Worm (Caenorhabditis elegans): Measurements from ENCODE around the gene F53E4.2.
"Not testable (repeated sequence)": the region's sequence is repeated elsewhere in the genome, so short reads cannot be mapped to it uniquely, and the experiment has no call there.

F53E4.2 gene

ce11 chrV:15658262-15659060 is 4.2 kb downstream of the F53E4.2 start:
- no peak for TF ChIP-seq W03F9.2 (tag; optimal IDR thresholded peaks at IDR 0.05)
- no peak for TF ChIP-seq him-1 (tag; optimal IDR thresholded peaks at IDR 0.05)
- no peak for TF ChIP-seq dao-5 (tag; optimal IDR thresholded peaks at IDR 0.05)

ce11 chrV:15661003-15661402 is 6.8 kb downstream of the F53E4.2 start:
- TF ChIP-seq dao-5 (tag; optimal IDR thresholded peaks at IDR 0.05) (no peak), W03F9.2 (tag; optimal IDR thresholded peaks at IDR 0.05) (no peak), him-1 (tag; optimal IDR thresholded peaks at IDR 0.05) (no peak)

- TF ChIP-seq him-1 (tag; optimal IDR thresholded peaks at IDR 0.05): no peak
- no peak for TF ChIP-seq dao-5 (tag; optimal IDR thresholded peaks at IDR 0.05)
- TF ChIP-seq W03F9.2 (tag; optimal IDR thresholded peaks at IDR 0.05): no peak
Measured at ce11 chrV:15661580-15661979, 7.4 kb downstream of the F53E4.2 start.

ce11 chrV:15664053-15664661 is 9.9 kb downstream of the F53E4.2 start:
- TF ChIP-seq him-1 (tag; optimal IDR thresholded peaks at IDR 0.05) (no peak), dao-5 (tag; optimal IDR thresholded peaks at IDR 0.05) (no peak), W03F9.2 (tag; optimal IDR thresholded peaks at IDR 0.05) (no peak)

ce11 chrV:15666718-15667117 is 12.5 kb downstream of the F53E4.2 start:
- TF ChIP-seq dao-5 (tag; optimal IDR thresholded peaks at IDR 0.05) (no peak), W03F9.2 (tag; optimal IDR thresholded peaks at IDR 0.05) (no peak), him-1 (tag; optimal IDR thresholded peaks at IDR 0.05) (no peak)

- not testable (repeated sequence) for TF ChIP-seq dao-5, him-1, W03F9.2 (tag; optimal IDR thresholded peaks at IDR 0.05)
Measured at ce11 chrV:15668200-15668599, 14.0 kb downstream of the F53E4.2 start, which contains the start of gene F53E4.1. F53E4.1 (minus strand) TSS chrV:15668300.

ce11 chrV:15668870-15669269 is 14.6 kb downstream of the F53E4.2 start, which contains the start of gene K06B4.4:
K06B4.4 (plus strand) TSS chrV:15669170.
- TF ChIP-seq W03F9.2 (tag; optimal IDR thresholded peaks at IDR 0.05): no peak

- not testable (repeated sequence) for TF ChIP-seq W03F9.2, him-1, dao-5 (tag; optimal IDR thresholded peaks at IDR 0.05)
Measured at ce11 chrV:15670139-15670538, 15.9 kb downstream of the F53E4.2 start, which contains the start of gene K06B4.15. K06B4.15 (plus strand) TSS chrV:15670439.

- TF ChIP-seq dao-5 (tag; optimal IDR thresholded peaks at IDR 0.05) (no peak), him-1 (tag; optimal IDR thresholded peaks at IDR 0.05) (no peak), W03F9.2 (tag; optimal IDR thresholded peaks at IDR 0.05) (no peak)
Measured at ce11 chrV:15673707-15674106, 19.5 kb downstream of the F53E4.2 start, which contains the start of gene nhr-51. nhr-51 (plus strand) TSS chrV:15674007.

- no peak for TF ChIP-seq him-1 (tag; optimal IDR thresholded peaks at IDR 0.05)
- TF ChIP-seq W03F9.2 (tag; optimal IDR thresholded peaks at IDR 0.05): no peak
- TF ChIP-seq dao-5 (tag; optimal IDR thresholded peaks at IDR 0.05): no peak
Measured at ce11 chrV:15674899-15675298, 20.7 kb downstream of the F53E4.2 start.

ce11 chrV:15677222-15677621 is 23.0 kb downstream of the F53E4.2 start, which contains the start of gene nhr-52:
nhr-52 (plus strand) TSS chrV:15677522.
- TF ChIP-seq dao-5 (tag; optimal IDR thresholded peaks at IDR 0.05) (no peak), him-1 (tag; optimal IDR thresholded peaks at IDR 0.05) (no peak), W03F9.2 (tag; optimal IDR thresholded peaks at IDR 0.05) (no peak)

- TF ChIP-seq him-1 (tag; optimal IDR thresholded peaks at IDR 0.05) (no peak), W03F9.2 (tag; optimal IDR thresholded peaks at IDR 0.05) (no peak), dao-5 (tag; optimal IDR thresholded peaks at IDR 0.05) (no peak)
Measured at ce11 chrV:15685599-15685998, 31.4 kb downstream of the F53E4.2 start, which contains the start of gene nhr-196. nhr-196 (plus strand) TSS chrV:15685716.

ce11 chrV:15687660-15688059 is 33.4 kb downstream of the F53E4.2 start, which contains the start of gene nhr-197:
nhr-197 (plus strand) TSS chrV:15687960.
- TF ChIP-seq dao-5 (tag; optimal IDR thresholded peaks at IDR 0.05) (no peak), him-1 (tag; optimal IDR thresholded peaks at IDR 0.05) (no peak), W03F9.2 (tag; optimal IDR thresholded peaks at IDR 0.05) (no peak)

ce11 chrV:15689952-15690351 is 35.7 kb downstream of the F53E4.2 start, which contains the start of gene nhr-268:
nhr-268 (plus strand) TSS chrV:15690252.
- TF ChIP-seq W03F9.2 (tag; optimal IDR thresholded peaks at IDR 0.05) (no peak), him-1 (tag; optimal IDR thresholded peaks at IDR 0.05) (no peak), dao-5 (tag; optimal IDR thresholded peaks at IDR 0.05) (no peak)
